Worm (Caenorhabditis elegans) whole organism, L1 larva: Measurements from ENCODE around the gene F46F5.11.

Experiments used
- C16A3.4 ChIP-seq: fragments of 150-350 bp; optimal IDR thresholded peaks from 2 replicates; lab custom pipeline; 2014; ENCODE audit warnings: missing biosample characterization, missing genetic modification characterization
- Y116A8C.19 ChIP-seq: sonication (generic microtip); optimal IDR thresholded peaks from 2 replicates; lab custom pipeline; 2016; ENCODE audit warnings: missing compliant biosample characterization, missing genetic modification characterization, borderline replicate concordance
- aly-2 ChIP-seq: fragments of 150-350 bp; optimal IDR thresholded peaks from 2 replicates; lab custom pipeline; 2014; ENCODE audit warnings: missing biosample characterization, missing genetic modification characterization
- ama-1 ChIP-seq: fragments of 150-350 bp; optimal IDR thresholded peaks from 2 replicates; lab custom pipeline; 2014
- blmp-1 ChIP-seq: fragments of 150-350 bp; optimal IDR thresholded peaks from 2 replicates; lab custom pipeline; 2014; ENCODE audit warnings: missing biosample characterization, missing genetic modification characterization
- ceh-63 ChIP-seq: fragments of 200-800 bp; sonication (Bioruptor generic); optimal IDR thresholded peaks from 2 replicates; lab custom pipeline; 2018; ENCODE audit warnings: mild to moderate bottlenecking, missing genetic modification characterization, missing compliant biosample characterization
- ceh-90 ChIP-seq: sonication (generic microtip); optimal IDR thresholded peaks from 2 replicates; lab custom pipeline; 2016; ENCODE audit warnings: missing genetic modification characterization, missing compliant biosample characterization
- efl-1 ChIP-seq, 4 experiments: fragments of 150-350 bp; optimal IDR thresholded peaks in 3 of 4; peaks in 1 of 4; 1 replicate in 1 of 4; 2 replicates in 3 of 4; lab custom pipeline; 2014; ENCODE audit warnings: missing biosample characterization in 2 of 4, missing genetic modification characterization in 2 of 4, missing genetic modification reagents in 2 of 4
- egl-13 ChIP-seq: sonication (generic microtip); optimal IDR thresholded peaks from 2 replicates; lab custom pipeline; 2016; ENCODE audit warnings: missing genotype, missing genetic modification reagents, missing genetic modification characterization, missing compliant biosample characterization
- egl-27 ChIP-seq, 2 experiments: fragments of 150-350 bp in 1 of 2; sonication (generic microtip); optimal IDR thresholded peaks; 3 replicates each; lab custom pipeline; 2017 to 2018; ENCODE audit warnings: missing biosample characterization in 2 of 2, missing genetic modification characterization in 2 of 2, missing genetic modification reagents in 2 of 2
- ets-5 ChIP-seq: fragments of 200-800 bp; sonication (Bioruptor generic); IDR thresholded peaks from 2 replicates; pipeline ENCODE4 v1.3.6; 2022; ENCODE audit warnings: missing genetic modification characterization, missing compliant biosample characterization
- fkh-10 ChIP-seq: sonication (generic microtip); optimal IDR thresholded peaks from 2 replicates; lab custom pipeline; 2017; ENCODE audit warnings: missing biosample characterization, missing genetic modification reagents, missing genetic modification characterization
- fkh-4 ChIP-seq: sonication (generic microtip); optimal IDR thresholded peaks from 2 replicates; lab custom pipeline; 2016; ENCODE audit warnings: missing compliant biosample characterization, missing genetic modification characterization, borderline replicate concordance
- hlh-4 ChIP-seq: sonication (generic microtip); optimal IDR thresholded peaks from 2 replicates; lab custom pipeline; 2016; ENCODE audit warnings: mild to moderate bottlenecking, missing genetic modification characterization, missing compliant biosample characterization
- hpl-2 ChIP-seq: fragments of 150-350 bp; optimal IDR thresholded peaks from 2 replicates; lab custom pipeline; 2014; ENCODE audit warnings: missing biosample characterization, missing genetic modification reagents, missing genetic modification characterization
- irx-1 ChIP-seq: sonication (generic microtip); optimal IDR thresholded peaks from 2 replicates; lab custom pipeline; 2016; ENCODE audit warnings: missing genetic modification characterization, missing compliant biosample characterization
- isw-1 ChIP-seq: fragments of 200-800 bp; sonication (Bioruptor generic); IDR thresholded peaks from 2 replicates; pipeline ENCODE4 v1.3.6; 2022; ENCODE audit warnings: missing genetic modification characterization, missing compliant biosample characterization
- jun-1 ChIP-seq: fragments of 150-350 bp; optimal IDR thresholded peaks from 2 replicates; lab custom pipeline; 2014; ENCODE audit warnings: missing biosample characterization, missing genetic modification reagents, missing genetic modification characterization
- lin-15B ChIP-seq: fragments of 150-350 bp; sonication (generic microtip); optimal IDR thresholded peaks from 3 replicates; lab custom pipeline; 2014; ENCODE audit warnings: missing biosample characterization, missing genetic modification characterization
- lin-35 ChIP-seq, 2 experiments: fragments of 150-350 bp; optimal IDR thresholded peaks; 2 replicates each; lab custom pipeline; 2014; ENCODE audit warnings: missing biosample characterization in 2 of 2, missing genetic modification characterization in 2 of 2, missing genetic modification reagents in 2 of 2
- lsy-2 ChIP-seq, 2 experiments: fragments of 150-350 bp; optimal IDR thresholded peaks; 2 replicates each; lab custom pipeline; 2014; ENCODE audit warnings: missing biosample characterization in 2 of 2, missing genetic modification characterization in 2 of 2
- mdl-1 ChIP-seq, 2 experiments: fragments of 150-350 bp; optimal IDR thresholded peaks; 2 replicates each; lab custom pipeline; 2014 to 2017; ENCODE audit warnings: missing biosample characterization in 2 of 2, missing genetic modification characterization in 2 of 2, inconsistent platforms in 1 of 2
- mep-1 ChIP-seq: fragments of 150-350 bp; optimal IDR thresholded peaks from 2 replicates; lab custom pipeline; 2014; ENCODE audit warnings: missing biosample characterization, missing genetic modification characterization
- nhr-11 ChIP-seq: fragments of 150-350 bp; optimal IDR thresholded peaks from 2 replicates; lab custom pipeline; 2014; ENCODE audit warnings: missing biosample characterization, missing genetic modification characterization
- nhr-19 ChIP-seq: fragments of 200-800 bp; sonication (Bioruptor generic); conservative IDR thresholded peaks from 2 replicates; pipeline ENCODE4 v1.3.6; 2022; ENCODE audit warnings: missing genetic modification characterization, missing compliant biosample characterization
- nhr-20 ChIP-seq: sonication (generic microtip); optimal IDR thresholded peaks from 2 replicates; lab custom pipeline; 2016; ENCODE audit warnings: mild to moderate bottlenecking, missing genetic modification characterization, missing compliant biosample characterization
- nhr-28 ChIP-seq: fragments of 150-350 bp; optimal IDR thresholded peaks from 2 replicates; lab custom pipeline; 2014; ENCODE audit warnings: missing biosample characterization, missing genetic modification characterization
- nhr-76 ChIP-seq: sonication (generic microtip); optimal IDR thresholded peaks from 2 replicates; lab custom pipeline; 2017; ENCODE audit warnings: missing biosample characterization, missing genetic modification characterization
- nhr-84 ChIP-seq: sonication (generic microtip); optimal IDR thresholded peaks from 2 replicates; lab custom pipeline; 2017; ENCODE audit warnings: missing biosample characterization, missing genetic modification characterization
- pax-3 ChIP-seq: fragments of 200-800 bp; sonication (Bioruptor generic); optimal IDR thresholded peaks from 2 replicates; lab custom pipeline; 2018; ENCODE audit warnings: mild to moderate bottlenecking, missing genetic modification characterization, moderate library complexity, missing compliant biosample characterization
- rnt-1 ChIP-seq: sonication (generic microtip); optimal IDR thresholded peaks from 2 replicates; lab custom pipeline; 2016; ENCODE audit warnings: mild to moderate bottlenecking, missing genetic modification characterization, moderate library complexity, missing compliant biosample characterization
- skn-1 ChIP-seq: fragments of 150-350 bp; optimal IDR thresholded peaks from 2 replicates; lab custom pipeline; 2014; ENCODE audit warnings: missing biosample characterization, missing genetic modification characterization
- snu-23 ChIP-seq: sonication (generic microtip); optimal IDR thresholded peaks from 2 replicates; lab custom pipeline; 2016; ENCODE audit warnings: missing genetic modification characterization, missing compliant biosample characterization
- sup-37 ChIP-seq: fragments of 200-800 bp; sonication (Bioruptor generic); optimal IDR thresholded peaks from 2 replicates; lab custom pipeline; 2018; ENCODE audit warnings: mild to moderate bottlenecking, missing genetic modification characterization, missing compliant biosample characterization
- tbx-2 ChIP-seq: sonication (generic microtip); optimal IDR thresholded peaks from 2 replicates; lab custom pipeline; 2016; ENCODE audit warnings: missing genetic modification characterization, missing compliant biosample characterization
- tlp-1 ChIP-seq: fragments of 150-350 bp; optimal IDR thresholded peaks from 2 replicates; lab custom pipeline; 2014; ENCODE audit warnings: missing biosample characterization, missing genetic modification characterization
- xbp-1 ChIP-seq: sonication (generic microtip); optimal IDR thresholded peaks from 2 replicates; lab custom pipeline; 2016; ENCODE audit warnings: missing genetic modification characterization, missing compliant biosample characterization
- ztf-11 ChIP-seq, 2 experiments: sonication (generic microtip); optimal IDR thresholded peaks; 2 replicates each; lab custom pipeline; 2016 to 2017; ENCODE audit warnings: missing genetic modification characterization in 2 of 2, missing biosample characterization in 1 of 2, missing compliant biosample characterization in 1 of 2

F46F5.11 gene

DNA sequence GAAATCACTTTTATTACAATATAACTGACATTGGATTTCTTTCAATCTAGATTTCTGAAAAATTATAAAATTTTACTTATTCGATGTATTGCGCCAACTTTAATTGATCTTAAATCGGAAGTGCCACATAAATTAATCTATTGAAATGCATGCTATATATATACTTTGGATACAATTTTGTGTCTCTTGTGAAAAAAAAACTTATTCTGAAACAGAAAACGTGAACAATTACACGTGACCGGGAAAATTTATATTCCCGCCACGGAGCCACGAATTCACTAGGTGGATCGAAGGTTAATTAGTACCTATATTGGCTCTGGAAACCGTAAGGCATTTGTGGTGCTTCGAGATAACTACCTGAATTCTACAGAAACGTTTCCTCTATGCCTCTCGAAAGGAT, 8.9 kb upstream of the F46F5.11 start, which contains the start of gene F46F5.14:
Gene F46F5.14 (plus strand): TSS at position 301 of the 400 bp plus-strand sequence.
- TF ChIP-seq hpl-2 (GFP tag; lab: Kevin White, UChicago) (no peak), ceh-90 (tag; lab: Kevin White, UChicago) (no peak), tbx-2 (no peak), nhr-76 (tag; lab: Kevin White, UChicago) (no peak), sup-37 (GFP tag; lab: Kevin White, UChicago) (no peak), lin-15B (tag; lab: Kevin White, UChicago) (no peak), snu-23 (GFP tag; lab: Kevin White, UChicago) (no peak), blmp-1 (tag; lab: Kevin White, UChicago) (no peak), skn-1 (tag; lab: Kevin White, UChicago) (no peak), nhr-11 (tag; lab: Kevin White, UChicago) (no peak), isw-1 (no peak)

DNA sequence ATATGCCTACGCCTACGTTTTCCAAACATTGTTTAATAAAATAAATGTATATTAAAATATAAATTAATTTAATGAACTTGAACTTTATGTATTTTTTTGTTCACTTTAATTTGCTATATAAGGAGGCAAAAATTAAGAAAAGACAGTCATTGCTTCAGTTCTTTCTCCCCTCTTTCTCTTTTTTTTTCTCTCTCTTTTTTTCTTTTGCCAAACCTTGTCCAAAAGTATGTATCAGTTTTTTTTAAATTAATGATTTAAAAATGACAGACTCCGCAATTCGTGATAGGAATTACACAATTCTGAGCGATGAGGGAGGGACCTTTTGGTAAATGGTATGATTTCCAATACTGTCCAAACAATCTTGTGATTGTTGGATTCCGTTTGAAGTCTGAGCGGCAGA, 5.5 kb upstream of the F46F5.11 start, which contains the start of gene F46F5.13:
Gene F46F5.13 (plus strand): TSS at position 301 of the 400 bp plus-strand sequence.
- TF ChIP-seq pax-3 (tag; lab: Kevin White, UChicago), result no peak
- TF ChIP-seq isw-1, result no peak
- TF ChIP-seq Y116A8C.19 (tag; lab: Kevin White, UChicago), result no peak
- TF ChIP-seq hlh-4 (tag; lab: Kevin White, UChicago), result no peak
- no peak for TF ChIP-seq ztf-11 (tag; optimal IDR thresholded peaks at IDR 0.05; lab: Kevin White, UChicago)
- TF ChIP-seq ama-1 (lab: Kevin White, UChicago), result no peak
- no peak for TF ChIP-seq xbp-1 (tag; lab: Kevin White, UChicago)
- TF ChIP-seq nhr-20 (tag; lab: Kevin White, UChicago), result no peak
- no peak for TF ChIP-seq C16A3.4 (tag; lab: Kevin White, UChicago)
- TF ChIP-seq irx-1 (tag; lab: Kevin White, UChicago), result no peak
- no peak for TF ChIP-seq tlp-1 (tag; lab: Kevin White, UChicago)
- TF ChIP-seq lin-35 (GFP tag; optimal IDR thresholded peaks at IDR 0.05; lab: Kevin White, UChicago), result no peak

DNA sequence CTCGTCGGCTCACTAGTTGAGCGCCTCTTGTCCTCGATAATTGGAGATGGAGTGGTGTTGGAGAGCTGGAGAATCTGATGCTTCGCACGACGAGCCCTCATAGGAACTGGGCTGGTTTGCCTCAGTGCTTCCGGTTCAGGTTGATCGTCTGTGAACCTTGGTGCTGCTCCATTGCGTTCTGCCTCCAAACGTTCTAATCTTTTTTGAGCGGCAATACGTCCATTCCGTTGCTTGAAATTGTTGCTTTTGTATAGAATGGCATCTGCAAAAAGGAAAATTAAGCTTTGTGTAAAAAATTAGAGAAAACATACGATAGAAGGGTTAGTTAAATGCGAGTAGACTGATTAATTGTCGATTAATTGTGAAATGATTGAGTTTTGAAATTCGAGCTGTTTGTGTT, 4.4 kb downstream of the F46F5.11 start, which contains the start of gene F46F5.5:
Gene F46F5.5 (minus strand): TSS at position 101 of the 400 bp plus-strand sequence.
- no peak for TF ChIP-seq mep-1 (tag; lab: Kevin White, UChicago)
- no peak for TF ChIP-seq nhr-84 (tag; lab: Kevin White, UChicago)
- TF ChIP-seq nhr-20 (tag; lab: Kevin White, UChicago), result no peak
- TF ChIP-seq rnt-1 (tag; lab: Kevin White, UChicago), result no peak
- no peak for TF ChIP-seq jun-1 (tag; lab: Kevin White, UChicago)
- no peak for TF ChIP-seq egl-13 (tag; lab: Kevin White, UChicago)
- no peak for TF ChIP-seq mdl-1 (tag; optimal IDR thresholded peaks at IDR 0.05; lab: Kevin White, UChicago)
- TF ChIP-seq efl-1 (optimal IDR thresholded peaks at IDR 0.05; lab: Kevin White, UChicago), result no peak
- no peak for TF ChIP-seq efl-1 (GFP tag; optimal IDR thresholded peaks at IDR 0.05 in 1 of 2; lab: Kevin White, UChicago)
- TF ChIP-seq nhr-11 (tag; lab: Kevin White, UChicago), result no peak
- TF ChIP-seq, all 84 proteins: peak for 0

DNA sequence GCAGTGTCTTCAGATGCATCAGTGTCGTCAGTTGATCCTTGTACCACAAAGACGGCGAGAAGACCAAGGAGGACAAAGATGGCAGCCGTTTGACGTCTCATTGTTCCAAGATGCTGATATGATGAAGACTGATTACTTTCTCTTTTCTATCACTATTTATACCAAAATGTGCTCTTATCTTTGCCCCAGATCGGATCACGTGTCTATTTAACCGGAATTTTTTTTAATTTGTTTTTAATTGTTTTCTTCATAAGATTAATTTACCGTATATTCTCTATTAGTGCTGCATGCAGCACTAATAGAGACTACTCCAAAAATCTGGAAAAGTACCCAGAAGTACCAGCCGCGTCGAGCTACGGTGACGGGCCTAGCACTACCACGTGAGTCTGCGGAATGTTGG, 6.2 kb downstream of the F46F5.11 start, which contains the start of gene msrp-3:
Gene msrp-3 (minus strand): TSS at position 101 of the 400 bp plus-strand sequence.
- TF ChIP-seq fkh-10 (no peak), egl-13 (tag; lab: Kevin White, UChicago) (no peak), egl-27 (tag; optimal IDR thresholded peaks at IDR 0.05; lab: Kevin White, UChicago) (no peak), ceh-63 (no peak), nhr-28 (no peak), fkh-4 (tag; lab: Kevin White, UChicago) (no peak), efl-1 (optimal IDR thresholded peaks at IDR 0.05; lab: Kevin White, UChicago) (no peak), efl-1 (GFP tag; optimal IDR thresholded peaks at IDR 0.05 in 1 of 2; lab: Kevin White, UChicago) (no peak), nhr-19 (no peak), Y116A8C.19 (tag; lab: Kevin White, UChicago) (no peak), nhr-20 (tag; lab: Kevin White, UChicago) (no peak), ets-5 (GFP tag; lab: Robert Waterston, UW) (no peak), aly-2 (tag; lab: Kevin White, UChicago) (no peak), skn-1 (tag; lab: Kevin White, UChicago) (no peak), hpl-2 (GFP tag; lab: Kevin White, UChicago) (no peak), lsy-2 (tag; optimal IDR thresholded peaks at IDR 0.05; lab: Kevin White, UChicago) (no peak), tbx-2 (no peak)
